Fruit fly (Drosophila melanogaster) whole organism: ENCODE results near the gene CG12056.

Experiments
- CG8478 ChIP-seq: fragments of >200 bp; optimal IDR thresholded peaks from 2 replicates; lab custom pipeline; 2018; ENCODE audit warnings: inconsistent platforms
- Dll ChIP-seq: fragments of >200 bp; optimal IDR thresholded peaks from 2 replicates; lab custom pipeline; 2017
- EcR ChIP-seq, 2 experiments: fragments of >200 bp; optimal IDR thresholded peaks; 2 replicates each; lab custom pipeline; 2017; ENCODE audit warnings: missing biosample characterization in 2 of 2, missing genetic modification characterization in 2 of 2, missing genetic modification reagents in 2 of 2
- pan ChIP-seq: fragments of >200 bp; optimal IDR thresholded peaks from 2 replicates; lab custom pipeline; 2017

DNA sequence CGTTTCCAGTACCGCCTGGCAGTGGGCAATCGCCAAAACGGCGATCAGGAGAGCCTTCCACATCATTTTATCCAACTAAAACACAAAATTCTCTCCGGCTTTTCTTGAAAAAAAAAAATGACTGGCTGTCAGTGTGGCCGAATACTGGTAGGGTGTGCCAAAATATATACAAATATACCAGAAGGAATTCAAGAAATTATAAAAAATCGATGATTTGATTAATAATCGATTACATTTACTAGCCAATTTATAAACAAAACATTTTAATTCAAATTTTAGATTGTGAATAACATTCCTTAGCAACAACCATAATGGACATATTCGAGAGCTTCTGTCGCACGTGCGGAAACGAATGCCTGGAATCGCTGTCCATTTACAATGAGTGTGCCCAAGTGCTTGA, 34.1 kb upstream of the CG12056 start, which contains the start of the genes Ost48 and Dlip1:
- no peak for TF ChIP-seq pan (lab: Kevin White, UChicago)
- no peak for TF ChIP-seq CG8478
- no peak for TF ChIP-seq EcR (GFP tag; optimal IDR thresholded peaks at IDR 0.05; lab: Kevin White, UChicago)
- no peak for TF ChIP-seq Dll
